6 fruit fly cellular contexts compared by ENCODE assay signal in the genomic region with DNA sequence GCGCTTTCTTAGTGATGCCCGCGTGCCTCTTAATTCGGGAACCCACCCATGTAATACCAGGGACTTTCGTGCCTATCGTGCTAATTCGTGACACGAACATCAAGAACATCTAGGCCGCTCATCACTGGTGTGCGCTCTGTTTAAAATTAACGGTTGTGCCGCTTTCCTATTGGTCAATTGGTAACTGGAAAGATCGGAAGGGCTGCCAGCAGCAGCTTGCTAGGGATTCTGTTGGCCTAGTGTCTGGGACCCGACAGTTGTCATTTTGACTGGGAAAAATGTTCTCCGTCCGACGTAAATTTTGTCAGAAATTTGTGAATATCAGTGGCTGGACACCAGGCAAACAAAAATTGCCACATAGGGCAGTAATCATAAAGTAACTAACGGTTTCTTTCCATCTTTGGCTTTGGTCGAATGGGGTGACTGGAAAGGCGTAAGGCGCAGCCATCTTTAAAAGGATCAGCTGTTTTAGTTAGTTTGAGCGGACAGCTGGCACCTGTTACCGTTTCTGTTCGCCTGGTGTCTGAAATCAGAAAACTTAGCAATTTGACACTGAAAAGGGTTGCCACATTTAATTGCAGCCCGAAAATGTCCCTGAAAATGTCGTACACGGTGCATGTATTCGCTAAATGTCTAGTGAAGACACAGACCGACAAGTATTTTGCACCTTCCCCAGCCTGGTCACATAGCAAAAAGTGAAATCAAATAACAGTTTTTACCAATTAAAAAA.
TF ChIP-seq lines count a peak whose summit lies in the region.

A gene (plus strand): TSS at position 703 of the 730 bp plus-strand sequence.

- TF ChIP-seq CTCF in S2 (optimal IDR thresholded peaks at IDR 0.05; lab: Kevin White, UChicago), result peak; percentile 60 to 68
- peak; percentile 78 for TF ChIP-seq CTCF in whole organism, embryonic (GFP tag; optimal IDR thresholded peaks at IDR 0.05; lab: Kevin White, UChicago)

TF ChIP-seq in whole organism, adult, 20 proteins besides CTCF, POLR2A, EP300 and RAD21 (continues in another document):
- TF ChIP-seq CG12768 (GFP tag; optimal IDR thresholded peaks at IDR 0.05; lab: Kevin White, UChicago) (peak; percentile 26), CG5204 (GFP tag; optimal IDR thresholded peaks at IDR 0.05; lab: Kevin White, UChicago) (no peak), Clk (GFP tag; optimal IDR thresholded peaks at IDR 0.05; lab: Kevin White, UChicago) (no peak), cic (GFP tag; optimal IDR thresholded peaks at IDR 0.05; lab: Kevin White, UChicago) (no peak), CG7045 (GFP tag; optimal IDR thresholded peaks at IDR 0.05; lab: Kevin White, UChicago) (no peak), kay (GFP tag; lab: Kevin White, UChicago; ENCODE audit: borderline replicate concordance) (no peak), CG7101 (tag; optimal IDR thresholded peaks at IDR 0.05; lab: Kevin White, UChicago) (peak; percentile 39), CG14711 (tag; optimal IDR thresholded peaks at IDR 0.05; lab: Kevin White, UChicago) (peak; percentile 94), Hr96 (GFP tag; optimal IDR thresholded peaks at IDR 0.05; lab: Kevin White, UChicago) (peak; percentile 55), Crg-1 (GFP tag; optimal IDR thresholded peaks at IDR 0.05; lab: Kevin White, UChicago) (peak; percentile 15), CG11617 (GFP tag; optimal IDR thresholded peaks at IDR 0.05; lab: Kevin White, UChicago) (peak; percentile 12), pad (GFP tag; optimal IDR thresholded peaks at IDR 0.05; lab: Kevin White, UChicago) (peak; percentile 99), tj (GFP tag; optimal IDR thresholded peaks at IDR 0.05; lab: Kevin White, UChicago) (peak; percentile 35), Mnt (GFP tag; optimal IDR thresholded peaks at IDR 0.05; lab: Kevin White, UChicago) (peak; percentile 43), CG1620 (GFP tag; optimal IDR thresholded peaks at IDR 0.05; lab: Kevin White, UChicago) (peak; percentile 14), CG33017 (tag; optimal IDR thresholded peaks at IDR 0.05; lab: Kevin White, UChicago) (no peak)

TF ChIP-seq in whole organism, embryonic, 481 proteins besides CTCF, POLR2A, EP300 and RAD21 (continues in another document):
- TF ChIP-seq CG7839 (tag; optimal IDR thresholded peaks at IDR 0.05; lab: Kevin White, UChicago) (peak; percentile 7), crc (GFP tag; optimal IDR thresholded peaks at IDR 0.05; lab: Kevin White, UChicago) (no peak), dm (GFP tag; optimal IDR thresholded peaks at IDR 0.05; lab: Kevin White, UChicago) (no peak), Sox100B (GFP tag; optimal IDR thresholded peaks at IDR 0.05; lab: Kevin White, UChicago) (no peak), mld (GFP tag; IDR thresholded peaks at IDR 0.05; lab: Robert Waterston, UW; ENCODE audit: partially characterized antibody) (peak; percentile 94), ac (GFP tag; optimal IDR thresholded peaks at IDR 0.05; lab: Kevin White, UChicago) (no peak), chn (GFP tag; optimal IDR thresholded peaks at IDR 0.05; lab: Kevin White, UChicago) (no peak), CG4282 (GFP tag; optimal IDR thresholded peaks at IDR 0.05; lab: Kevin White, UChicago) (no peak), Scr (GFP tag; IDR thresholded peaks at IDR 0.05; lab: Robert Waterston, UW; ENCODE audit: partially characterized antibody) (peak; percentile 97), Bgb (GFP tag; IDR thresholded peaks at IDR 0.05; lab: Robert Waterston, UW; ENCODE audit: partially characterized antibody) (peak; percentile 91), NK7.1 (GFP tag; optimal IDR thresholded peaks at IDR 0.05; lab: Kevin White, UChicago) (no peak), Ssrp (tag; optimal IDR thresholded peaks at IDR 0.05; lab: Kevin White, UChicago) (no peak), aop (GFP tag; IDR thresholded peaks at IDR 0.05; lab: Robert Waterston, UW) (no peak), CG3847 (GFP tag; IDR thresholded peaks at IDR 0.05; lab: Robert Waterston, UW) (peak; percentile 61; the same call in 1 of the 2 replicates), otp (GFP tag; IDR thresholded peaks at IDR 0.05; lab: Robert Waterston, UW) (peak; percentile 39; the same call in 1 of the 3 replicates), CG9437 (GFP tag; optimal IDR thresholded peaks at IDR 0.05; lab: Kevin White, UChicago) (no peak)

TF ChIP-seq in whole organism, prepupa, 60 proteins besides CTCF, POLR2A, EP300 and RAD21 (continues in another document):
- peak; percentile 12 for TF ChIP-seq CG3919 (GFP tag; optimal IDR thresholded peaks at IDR 0.05; lab: Kevin White, UChicago)
- no peak for TF ChIP-seq CG34406 (GFP tag; optimal IDR thresholded peaks at IDR 0.05; lab: Kevin White, UChicago)
- peak; percentile 93 for TF ChIP-seq Blimp-1 (GFP tag; optimal IDR thresholded peaks at IDR 0.05; lab: Kevin White, UChicago)
- TF ChIP-seq Eip78C (GFP tag; lab: Kevin White, UChicago), result peak; percentile 75
- TF ChIP-seq ss (GFP tag; optimal IDR thresholded peaks at IDR 0.05; lab: Kevin White, UChicago), result peak; percentile 8 to 34
- TF ChIP-seq vri (GFP tag; optimal IDR thresholded peaks at IDR 0.05; lab: Kevin White, UChicago), result peak; percentile 55
- TF ChIP-seq CG6808 (GFP tag; optimal IDR thresholded peaks at IDR 0.05; lab: Kevin White, UChicago), result peak; percentile 8
- no peak for TF ChIP-seq CG11294 (GFP tag; IDR thresholded peaks at IDR 0.05; lab: Robert Waterston, UW)
- TF ChIP-seq esn (GFP tag; optimal IDR thresholded peaks at IDR 0.05; lab: Kevin White, UChicago), result peak; percentile 42
- TF ChIP-seq Ets21C (GFP tag; optimal IDR thresholded peaks at IDR 0.05; lab: Kevin White, UChicago), result no peak
- TF ChIP-seq topi (GFP tag; optimal IDR thresholded peaks at IDR 0.05; lab: Kevin White, UChicago), result peak; percentile 34
- peak; percentile 90 for TF ChIP-seq svp (GFP tag; lab: Kevin White, UChicago)
- peak; percentile 1 for TF ChIP-seq Eip75B (GFP tag; optimal IDR thresholded peaks at IDR 0.05; lab: Kevin White, UChicago)
- peak; percentile 15 for TF ChIP-seq Smox (GFP tag; optimal IDR thresholded peaks at IDR 0.05; lab: Kevin White, UChicago)
- peak; percentile 28 for TF ChIP-seq Sox102F (GFP tag; optimal IDR thresholded peaks at IDR 0.05; lab: Kevin White, UChicago)
- TF ChIP-seq CG11902 (GFP tag; optimal IDR thresholded peaks at IDR 0.05; lab: Kevin White, UChicago), result no peak
- peak; percentile 22 for TF ChIP-seq Sox14 (GFP tag; optimal IDR thresholded peaks at IDR 0.05; lab: Kevin White, UChicago)
- TF ChIP-seq lz (GFP tag; optimal IDR thresholded peaks at IDR 0.05; lab: Kevin White, UChicago), result peak; percentile 11

TF ChIP-seq in whole organism, pupa, 21 proteins besides CTCF, POLR2A, EP300 and RAD21 (continues in another document):
- TF ChIP-seq CG13204 (GFP tag; optimal IDR thresholded peaks at IDR 0.05; lab: Kevin White, UChicago) (no peak), CG15710 (tag; optimal IDR thresholded peaks at IDR 0.05; lab: Kevin White, UChicago) (peak; percentile 11), CG8159 (tag; optimal IDR thresholded peaks at IDR 0.05; lab: Kevin White, UChicago) (peak; percentile 9), Snoo (tag; optimal IDR thresholded peaks at IDR 0.05; lab: Kevin White, UChicago) (no peak), CG17806 (tag; optimal IDR thresholded peaks at IDR 0.05; lab: Kevin White, UChicago) (no peak), fd96Ca (GFP tag; IDR thresholded peaks at IDR 0.05; lab: Robert Waterston, UW) (peak; percentile 47; the same call in 1 of the 3 replicates), gl (tag; optimal IDR thresholded peaks at IDR 0.05; lab: Kevin White, UChicago) (no peak), D1 (tag; optimal IDR thresholded peaks at IDR 0.05; lab: Kevin White, UChicago) (no peak), rn (GFP tag; IDR thresholded peaks at IDR 0.05; lab: Robert Waterston, UW) (no peak), CG8301 (tag; optimal IDR thresholded peaks at IDR 0.05; lab: Kevin White, UChicago) (no peak), CG4496 (GFP tag; IDR thresholded peaks at IDR 0.05; lab: Robert Waterston, UW) (no peak), Ets98B (GFP tag; IDR thresholded peaks at IDR 0.05; lab: Robert Waterston, UW) (0 out of 2 replicates have a peak, but pooled peaks have one; percentile 13), CG12605 (GFP tag; IDR thresholded peaks at IDR 0.05; lab: Robert Waterston, UW) (no peak), CG34367 (tag; optimal IDR thresholded peaks at IDR 0.05; lab: Kevin White, UChicago) (no peak), CG14655 (GFP tag; optimal IDR thresholded peaks at IDR 0.05; lab: Kevin White, UChicago) (no peak), CG32121 (GFP tag; IDR thresholded peaks at IDR 0.05; lab: Robert Waterston, UW) (no peak; the same call in 1 of the 2 replicates), Pif1A (GFP tag; optimal IDR thresholded peaks at IDR 0.05; lab: Kevin White, UChicago) (peak; percentile 24), CG9948 (tag; optimal IDR thresholded peaks at IDR 0.05; lab: Kevin White, UChicago) (no peak)

TF ChIP-seq in whole organism, wandering third instar larva, 38 proteins besides CTCF, POLR2A, EP300 and RAD21 (continues in another document):
- no peak for TF ChIP-seq ey (GFP tag; optimal IDR thresholded peaks at IDR 0.05; lab: Kevin White, UChicago)
- TF ChIP-seq CG32264 (GFP tag; optimal IDR thresholded peaks at IDR 0.05; lab: Kevin White, UChicago), result no peak
- no peak for TF ChIP-seq brk (GFP tag; optimal IDR thresholded peaks at IDR 0.05; lab: Kevin White, UChicago)
- no peak for TF ChIP-seq dmrt93B (GFP tag; optimal IDR thresholded peaks at IDR 0.05; lab: Kevin White, UChicago)
- TF ChIP-seq GATAd (GFP tag; optimal IDR thresholded peaks at IDR 0.05; lab: Kevin White, UChicago), result no peak
- peak; percentile 20 for TF ChIP-seq HLH106 (tag; optimal IDR thresholded peaks at IDR 0.05; lab: Kevin White, UChicago)
- no peak for TF ChIP-seq Mio (GFP tag; optimal IDR thresholded peaks at IDR 0.05; lab: Kevin White, UChicago)
- peak; percentile 32 for TF ChIP-seq rgr (GFP tag; optimal IDR thresholded peaks at IDR 0.05; lab: Kevin White, UChicago)
- no peak for TF ChIP-seq foxo (GFP tag; optimal IDR thresholded peaks at IDR 0.05; lab: Kevin White, UChicago)
- peak; percentile 41 for TF ChIP-seq br (GFP tag; optimal IDR thresholded peaks at IDR 0.05; lab: Kevin White, UChicago)
- no peak for TF ChIP-seq jim (GFP tag; optimal IDR thresholded peaks at IDR 0.05; lab: Kevin White, UChicago)
- peak; percentile 94 for TF ChIP-seq woc (GFP tag; optimal IDR thresholded peaks at IDR 0.05; lab: Kevin White, UChicago)
- no peak for TF ChIP-seq Dfd (GFP tag; optimal IDR thresholded peaks at IDR 0.05; lab: Kevin White, UChicago)
- peak in 1 of 2 experiments; percentile 21 for TF ChIP-seq dl (GFP tag; optimal IDR thresholded peaks at IDR 0.05; lab: Kevin White, UChicago; ENCODE audit: insufficient read depth in 1 of 2, partially characterized antibody in 2 of 2)
- TF ChIP-seq Abd-B (GFP tag; optimal IDR thresholded peaks at IDR 0.05; lab: Kevin White, UChicago), result no peak
- TF ChIP-seq Rel (GFP tag; optimal IDR thresholded peaks at IDR 0.05; lab: Kevin White, UChicago), result no peak
- peak; percentile 89 for TF ChIP-seq Rel (tag; optimal IDR thresholded peaks at IDR 0.05; lab: Kevin White, UChicago)
- TF ChIP-seq sv (GFP tag; optimal IDR thresholded peaks at IDR 0.05; lab: Kevin White, UChicago), result no peak
- no peak for TF ChIP-seq Jra (GFP tag; optimal IDR thresholded peaks at IDR 0.05; lab: Kevin White, UChicago)
- no peak for TF ChIP-seq usp (GFP tag; optimal IDR thresholded peaks at IDR 0.05; lab: Kevin White, UChicago)
- peak; percentile 37 for TF ChIP-seq Hnf4 (GFP tag; optimal IDR thresholded peaks at IDR 0.05; lab: Kevin White, UChicago)
